Worm (Caenorhabditis elegans) whole organism, early embryonic: ENCODE results near the gene C08F8.9.
A peak's percentile ranks its signal among the peaks of the same experiment; 100 is the strongest.
"Not testable (repeated sequence)": the region's sequence is repeated elsewhere in the genome, so short reads cannot be mapped to it uniquely, and the experiment has no call there.

Experiments used
- B0310.2 ChIP-seq: sonication (generic microtip); optimal IDR thresholded peaks from 2 replicates; lab custom pipeline; 2016; ENCODE audit warnings: mild to moderate bottlenecking, missing genetic modification characterization, missing compliant biosample characterization
- F13C5.2 ChIP-seq: sonication (generic microtip); optimal IDR thresholded peaks from 2 replicates; lab custom pipeline; 2017; ENCODE audit warnings: mild to moderate bottlenecking, missing genetic modification characterization, inconsistent platforms, missing compliant biosample characterization
- aly-1 ChIP-seq: sonication (generic microtip); optimal IDR thresholded peaks from 2 replicates; lab custom pipeline; 2016; ENCODE audit warnings: missing genetic modification characterization, missing compliant biosample characterization
- ama-1 ChIP-seq: fragments of 150-350 bp; optimal IDR thresholded peaks from 2 replicates; lab custom pipeline; 2014
- ceh-13 ChIP-seq: fragments of 200-800 bp; sonication (Bioruptor generic); optimal IDR thresholded peaks from 2 replicates; lab custom pipeline; 2018; ENCODE audit warnings: mild to moderate bottlenecking, missing genetic modification characterization, missing compliant biosample characterization
- ceh-36 ChIP-seq: sonication (generic microtip); optimal IDR thresholded peaks from 2 replicates; lab custom pipeline; 2016; ENCODE audit warnings: missing genetic modification characterization, inconsistent platforms, missing compliant biosample characterization
- ets-7 ChIP-seq: sonication (generic microtip); optimal IDR thresholded peaks from 2 replicates; lab custom pipeline; 2016; ENCODE audit warnings: missing genotype, missing genetic modification characterization, missing compliant biosample characterization
- flt-1 ChIP-seq: fragments of 200-800 bp; sonication (Bioruptor generic); IDR thresholded peaks from 2 replicates; pipeline ENCODE4 v1.3.6; 2022; ENCODE audit warnings: missing genetic modification characterization, missing compliant biosample characterization
- hmbx-1 ChIP-seq: sonication (generic microtip); optimal IDR thresholded peaks from 2 replicates; lab custom pipeline; 2016; ENCODE audit warnings: mild to moderate bottlenecking, missing genetic modification characterization, missing compliant biosample characterization
- hmg-4 ChIP-seq: fragments of 200-800 bp; sonication (Bioruptor generic); optimal IDR thresholded peaks from 2 replicates; lab custom pipeline; 2018; ENCODE audit warnings: mild to moderate bottlenecking, missing genetic modification characterization, missing compliant biosample characterization
- hnd-1 ChIP-seq: sonication (generic microtip); optimal IDR thresholded peaks from 2 replicates; lab custom pipeline; 2016; ENCODE audit warnings: missing genetic modification characterization, missing compliant biosample characterization
- pes-1 ChIP-seq: fragments of 200-800 bp; sonication (Bioruptor generic); IDR thresholded peaks from 2 replicates; pipeline ENCODE4 v1.3.6; 2022; ENCODE audit warnings: missing genetic modification reagents, missing genetic modification characterization, missing compliant biosample characterization
- scrt-1 ChIP-seq: fragments of 200-800 bp; sonication (Bioruptor generic); IDR thresholded peaks from 2 replicates; pipeline ENCODE4 v1.3.6; 2022; ENCODE audit warnings: missing genetic modification characterization, missing compliant biosample characterization
- sea-1 ChIP-seq: fragments of 200-800 bp; sonication (Bioruptor generic); conservative IDR thresholded peaks from 2 replicates; pipeline ENCODE4 v1.3.6; 2022; ENCODE audit warnings: missing genetic modification characterization, missing compliant biosample characterization
- tbx-11 ChIP-seq: fragments of 200-800 bp; sonication (Bioruptor generic); IDR thresholded peaks from 2 replicates; pipeline ENCODE4 v1.3.6; 2022; ENCODE audit warnings: missing genetic modification characterization, missing compliant biosample characterization
- tbx-37 ChIP-seq: fragments of 200-800 bp; sonication (Bioruptor generic); conservative IDR thresholded peaks from 2 replicates; pipeline ENCODE4 v1.3.6; 2022; ENCODE audit warnings: missing genetic modification reagents, missing genetic modification characterization, missing compliant biosample characterization
- tra-4 ChIP-seq: sonication (generic microtip); optimal IDR thresholded peaks from 2 replicates; lab custom pipeline; 2017; ENCODE audit warnings: missing genetic modification characterization, missing compliant biosample characterization

The C08F8.9 gene

ce11 chrIV:11202389-11202788 is 24.0 kb upstream of the C08F8.9 start, which contains the start of gene R07H5.11:
Gene R07H5.11 (plus strand): TSS chrIV:11202768.
- TF ChIP-seq B0310.2 (tag; lab: Kevin White, UChicago); pes-1 (GFP tag; lab: Robert Waterston, UW); hnd-1 (tag; lab: Kevin White, UChicago): not testable (repeated sequence)

ce11 chrIV:11198983-11199382 is 20.6 kb upstream of the C08F8.9 start, which contains the start of gene R07H5.16:
Gene R07H5.16 (plus strand): TSS chrIV:11199330.
- not testable (repeated sequence) for TF ChIP-seq F13C5.2 (tag; lab: Kevin White, UChicago); tbx-11; ets-7

- peak; percentile 74 for TF ChIP-seq tbx-11
- peak; percentile 83 for TF ChIP-seq flt-1 (GFP tag; lab: Robert Waterston, UW)
- peak; percentile 77; the same call in 1 of the 2 replicates for TF ChIP-seq sea-1 (GFP tag; lab: Robert Waterston, UW)
- TF ChIP-seq tbx-37 (GFP tag; lab: Robert Waterston, UW), result peak; percentile 70; the same call in 1 of the 2 replicates
- peak; percentile 78 for TF ChIP-seq scrt-1 (GFP tag; lab: Robert Waterston, UW)
Observed at ce11 chrIV:11196866-11197265, 18.5 kb upstream of the C08F8.9 start.

- TF ChIP-seq tbx-37 (GFP tag; lab: Robert Waterston, UW), result no peak
Observed at ce11 chrIV:11189411-11189810, 11.0 kb upstream of the C08F8.9 start, which contains the start of gene fbxb-79. Gene fbxb-79 (minus strand): TSS chrIV:11189511.

ce11 chrIV:11186729-11187128 is 8.3 kb upstream of the C08F8.9 start, which contains the start of gene sdz-27:
Gene sdz-27 (plus strand): TSS chrIV:11187029.
- no peak for TF ChIP-seq sea-1 (GFP tag; lab: Robert Waterston, UW)
- no peak for TF ChIP-seq F13C5.2 (tag; lab: Kevin White, UChicago)
- TF ChIP-seq hnd-1 (tag; lab: Kevin White, UChicago), result no peak
- TF ChIP-seq tbx-37 (GFP tag; lab: Robert Waterston, UW), result no peak

ce11 chrIV:11183991-11184390 is 5.6 kb upstream of the C08F8.9 start, which contains the start of gene nuaf-3:
Gene nuaf-3 (plus strand): TSS chrIV:11184291.
- TF ChIP-seq sea-1 (GFP tag; lab: Robert Waterston, UW), result no peak
- no peak for TF ChIP-seq tra-4 (tag; lab: Kevin White, UChicago)
- TF ChIP-seq tbx-37 (GFP tag; lab: Robert Waterston, UW), result no peak
- TF ChIP-seq scrt-1 (GFP tag; lab: Robert Waterston, UW), result no peak
- no peak for TF ChIP-seq ceh-36 (tag; lab: Kevin White, UChicago)
- TF ChIP-seq hmg-4, result no peak
- TF ChIP-seq B0310.2 (tag; lab: Kevin White, UChicago), result no peak
- TF ChIP-seq pes-1 (GFP tag; lab: Robert Waterston, UW), result no peak
- TF ChIP-seq aly-1 (tag; lab: Kevin White, UChicago), result no peak
- no peak for TF ChIP-seq F13C5.2 (tag; lab: Kevin White, UChicago)
- TF ChIP-seq tbx-11, result no peak
- no peak for TF ChIP-seq flt-1 (GFP tag; lab: Robert Waterston, UW)
- no peak for TF ChIP-seq hmbx-1 (tag; lab: Kevin White, UChicago)
- no peak for TF ChIP-seq hnd-1 (tag; lab: Kevin White, UChicago)
- TF ChIP-seq ceh-13 (GFP tag; lab: Kevin White, UChicago), result no peak
- TF ChIP-seq ama-1 (lab: Kevin White, UChicago), result no peak

- TF ChIP-seq tbx-37 (GFP tag; lab: Robert Waterston, UW) (no peak), hnd-1 (tag; lab: Kevin White, UChicago) (no peak), flt-1 (GFP tag; lab: Robert Waterston, UW) (no peak)
Observed at ce11 chrIV:11183013-11183412, 4.6 kb upstream of the C08F8.9 start, which contains the start of gene prx-14. Gene prx-14 (plus strand): TSS chrIV:11183132.

ce11 chrIV:11180077-11180476 is 1.7 kb upstream of the C08F8.9 start:
- no peak for TF ChIP-seq ceh-13 (GFP tag; lab: Kevin White, UChicago)
- no peak for TF ChIP-seq hmbx-1 (tag; lab: Kevin White, UChicago)
- TF ChIP-seq flt-1 (GFP tag; lab: Robert Waterston, UW), result no peak
- TF ChIP-seq scrt-1 (GFP tag; lab: Robert Waterston, UW), result no peak
- TF ChIP-seq hnd-1 (tag; lab: Kevin White, UChicago), result no peak
- TF ChIP-seq sea-1 (GFP tag; lab: Robert Waterston, UW), result no peak
- no peak for TF ChIP-seq hmg-4
- no peak for TF ChIP-seq tbx-37 (GFP tag; lab: Robert Waterston, UW)
- no peak for TF ChIP-seq F13C5.2 (tag; lab: Kevin White, UChicago)
- no peak for TF ChIP-seq ceh-36 (tag; lab: Kevin White, UChicago)
- no peak for TF ChIP-seq aly-1 (tag; lab: Kevin White, UChicago)
- no peak for TF ChIP-seq ama-1 (lab: Kevin White, UChicago)
- TF ChIP-seq ets-7, result no peak
